Fruit fly (Drosophila melanogaster) whole organism, adult: ENCODE measurements around the gene sima.

Experiments
- CG12768 ChIP-seq: fragments of 200-800 bp; sonication (Bioruptor generic); optimal IDR thresholded peaks from 2 replicates; lab custom pipeline; 2017; ENCODE audit warnings: missing biosample characterization, missing genetic modification characterization, mild to moderate bottlenecking, moderate library complexity, missing genetic modification reagents
- Clk ChIP-seq: fragments of 200-800 bp; sonication (Bioruptor generic); optimal IDR thresholded peaks from 2 replicates; lab custom pipeline; 2017; ENCODE audit warnings: missing biosample characterization, missing genetic modification characterization

DNA sequence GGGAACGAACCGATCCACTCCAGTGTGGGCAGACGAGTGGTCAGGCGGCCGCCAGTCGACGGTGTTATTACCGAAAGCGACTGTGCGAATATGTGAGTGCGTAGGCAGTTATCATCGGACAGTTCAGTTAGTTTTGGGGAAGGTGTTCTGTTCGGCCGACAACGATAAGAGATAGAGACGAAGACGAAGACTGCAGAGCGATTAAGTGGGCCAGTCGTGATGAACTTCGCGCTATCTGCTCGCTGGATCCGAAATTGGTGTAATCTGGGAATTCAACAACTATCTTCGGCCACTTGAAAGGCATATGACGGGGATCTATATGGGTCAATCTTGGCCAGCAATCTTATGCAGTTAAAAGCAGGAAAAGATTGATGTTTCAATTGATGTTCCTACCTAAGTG lies 48.9 kb upstream of the sima start, which contains the start of gene CG7912:
- TF ChIP-seq CG12768 (GFP tag; lab: Kevin White, UChicago) = no peak
- TF ChIP-seq Clk = no peak
